Worm (Caenorhabditis elegans): ENCODE measurements around the gene uig-1.

uig-1 gene

ce11 chrV:13269228-13269630 is 26.5 kb downstream of the uig-1 start:
- no peak for TF ChIP-seq unc-62 (GFP tag; optimal IDR thresholded peaks at IDR 0.05)

DNA sequence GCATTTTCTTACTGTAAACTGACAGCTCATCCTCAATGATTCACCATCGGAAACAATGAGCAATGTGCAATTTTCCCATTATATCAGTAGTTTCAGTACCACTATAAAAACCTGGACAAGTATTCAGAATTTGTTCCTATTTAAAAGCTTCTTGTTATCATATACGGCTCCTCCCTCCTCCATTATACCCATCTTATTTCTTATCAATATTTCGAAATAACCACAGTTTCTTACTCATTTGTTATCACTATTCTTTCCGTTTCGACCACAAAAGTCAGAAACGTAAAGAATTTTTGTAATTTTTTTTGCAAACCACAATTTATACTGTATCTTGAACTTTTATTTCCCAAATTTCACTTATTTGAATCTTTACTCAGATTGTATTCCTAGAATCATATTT is 27.7 kb downstream of the uig-1 start:
- no peak for TF ChIP-seq unc-62 (GFP tag; optimal IDR thresholded peaks at IDR 0.05)

ce11 chrV:13266630-13267029 is 29.1 kb downstream of the uig-1 start:
- TF ChIP-seq unc-62 (GFP tag; optimal IDR thresholded peaks at IDR 0.05) = no peak

ce11 chrV:13265628-13266027 is 30.1 kb downstream of the uig-1 start:
- no peak for TF ChIP-seq unc-62 (GFP tag; optimal IDR thresholded peaks at IDR 0.05)

- no peak for TF ChIP-seq unc-62 (GFP tag; optimal IDR thresholded peaks at IDR 0.05)
Observed at ce11 chrV:13264245-13264644, 31.5 kb downstream of the uig-1 start, which contains the start of gene zip-5. TSS of gene zip-5 (plus strand) at chrV:13264545.

ce11 chrV:13262781-13263318 is 32.9 kb downstream of the uig-1 start:
- no peak for TF ChIP-seq unc-62 (GFP tag; optimal IDR thresholded peaks at IDR 0.05)

- no peak for TF ChIP-seq unc-62 (GFP tag; optimal IDR thresholded peaks at IDR 0.05)
Observed at ce11 chrV:13259527-13259926, 36.3 kb downstream of the uig-1 start.

- TF ChIP-seq unc-62 (GFP tag; optimal IDR thresholded peaks at IDR 0.05) = no peak
Observed at ce11 chrV:13258909-13259361, 36.8 kb downstream of the uig-1 start, which contains the start of gene C34D1.4. TSS of gene C34D1.4 (minus strand) at chrV:13259311.

- TF ChIP-seq unc-62 (GFP tag; optimal IDR thresholded peaks at IDR 0.05) = no peak
Observed at ce11 chrV:13252862-13253261, 42.9 kb downstream of the uig-1 start.

DNA sequence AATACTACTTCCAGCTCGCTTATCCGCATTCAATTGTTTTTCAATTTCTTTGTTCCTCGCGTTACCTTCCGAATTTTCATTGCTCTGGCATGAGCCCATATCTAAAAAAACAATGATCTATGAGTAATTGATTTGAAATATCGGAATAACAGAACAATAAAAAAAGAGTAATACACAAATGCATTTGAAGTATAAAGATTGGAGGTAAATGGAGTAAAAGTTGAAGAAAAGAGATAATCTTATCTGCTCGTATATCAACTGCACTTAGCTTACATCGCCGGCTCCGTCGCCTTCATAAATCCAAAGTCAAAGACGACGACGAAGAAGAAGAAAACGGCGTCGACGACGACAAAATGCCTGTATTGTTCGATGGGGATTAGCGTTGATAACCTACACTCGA is 46.3 kb downstream of the uig-1 start, which contains the start of gene odr-3:
TSS of gene odr-3 (minus strand) at position 101 of the 400 bp plus-strand sequence.
- no peak for TF ChIP-seq unc-62 (GFP tag; optimal IDR thresholded peaks at IDR 0.05)

DNA sequence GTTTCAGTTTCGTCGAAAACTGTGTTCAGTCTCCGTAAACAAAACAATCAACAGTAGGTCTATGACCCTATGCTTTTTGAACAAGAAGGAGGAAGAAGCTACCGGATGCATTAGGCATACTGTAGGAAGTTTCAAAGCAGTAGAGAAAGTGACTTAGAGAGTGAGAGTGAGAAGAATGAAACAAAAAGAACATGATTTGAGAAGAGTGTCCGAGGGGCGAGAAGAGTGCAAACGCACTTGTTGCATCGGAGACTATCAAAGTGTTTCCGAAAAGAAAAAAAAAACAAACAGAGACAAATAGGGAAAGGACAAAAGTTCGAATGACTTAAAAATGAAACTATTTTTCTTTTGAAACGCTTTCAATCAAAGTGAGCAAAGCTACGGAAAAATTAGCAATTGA is 52.6 kb downstream of the uig-1 start:
- TF ChIP-seq unc-62 (GFP tag; optimal IDR thresholded peaks at IDR 0.05) = no peak

DNA sequence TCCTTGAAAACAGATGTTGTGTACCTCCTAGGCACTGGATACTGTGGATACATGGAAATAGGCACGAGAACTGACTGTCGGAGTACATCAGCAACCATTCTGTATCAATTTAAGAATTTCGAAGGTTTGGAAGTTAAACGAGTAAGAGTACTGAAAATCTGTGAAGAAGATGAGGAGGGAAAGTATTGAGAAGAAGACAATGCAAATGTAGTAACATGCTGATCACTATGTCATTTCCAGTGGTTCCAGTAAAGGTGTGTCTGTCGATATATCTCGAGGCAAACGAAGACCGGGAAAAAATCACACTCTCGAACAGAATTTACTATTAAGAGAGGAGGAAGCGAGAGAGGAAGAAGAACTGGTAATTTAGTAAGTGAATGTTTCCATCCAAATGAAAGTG is 59.3 kb downstream of the uig-1 start, which contains the start of gene dmd-10:
TSS of gene dmd-10 (minus strand) at position 101 of the 400 bp plus-strand sequence.
- no peak for TF ChIP-seq unc-62 (GFP tag; optimal IDR thresholded peaks at IDR 0.05)

- TF ChIP-seq unc-62 (GFP tag; optimal IDR thresholded peaks at IDR 0.05) = no peak
Observed at ce11 chrV:13235313-13235712, 60.5 kb downstream of the uig-1 start.

- no peak for TF ChIP-seq unc-62 (GFP tag; optimal IDR thresholded peaks at IDR 0.05)
Observed at ce11 chrV:13229538-13229937, 66.2 kb downstream of the uig-1 start.

Data from whole organism, dauer.